Worm (Caenorhabditis elegans): ENCODE results near the gene taf-8.

ce11 chrII:9686663-9687193 lies 17.6 kb downstream of the taf-8 start, which contains the start of gene ZK1320.9:
- TF ChIP-seq flh-1 (GFP tag; optimal IDR thresholded peaks at IDR 0.05) (no peak), nhr-237 (tag; optimal IDR thresholded peaks at IDR 0.05) (no peak), pha-4 (tag; optimal IDR thresholded peaks at IDR 0.05) (no peak), ceh-43 (GFP tag; optimal IDR thresholded peaks at IDR 0.05) (no peak), unc-62 (GFP tag; optimal IDR thresholded peaks at IDR 0.05) (no peak), unc-120 (tag; optimal IDR thresholded peaks at IDR 0.05; ENCODE audit: poor library complexity, severe bottlenecking) (no peak), sptf-1 (tag; optimal IDR thresholded peaks at IDR 0.05) (no peak), nhr-28 (tag; optimal IDR thresholded peaks at IDR 0.05) (no peak), ces-1 (GFP tag; optimal IDR thresholded peaks at IDR 0.05) (no peak), mep-1 (tag; optimal IDR thresholded peaks at IDR 0.05) (no peak), snpc-4 (tag; optimal IDR thresholded peaks at IDR 0.05) (no peak), hlh-1 (tag; optimal IDR thresholded peaks at IDR 0.05) (no peak)
